Fruit fly (Drosophila melanogaster): ENCODE results near the gene Tektin-C.

Gene Tektin-C

DNA sequence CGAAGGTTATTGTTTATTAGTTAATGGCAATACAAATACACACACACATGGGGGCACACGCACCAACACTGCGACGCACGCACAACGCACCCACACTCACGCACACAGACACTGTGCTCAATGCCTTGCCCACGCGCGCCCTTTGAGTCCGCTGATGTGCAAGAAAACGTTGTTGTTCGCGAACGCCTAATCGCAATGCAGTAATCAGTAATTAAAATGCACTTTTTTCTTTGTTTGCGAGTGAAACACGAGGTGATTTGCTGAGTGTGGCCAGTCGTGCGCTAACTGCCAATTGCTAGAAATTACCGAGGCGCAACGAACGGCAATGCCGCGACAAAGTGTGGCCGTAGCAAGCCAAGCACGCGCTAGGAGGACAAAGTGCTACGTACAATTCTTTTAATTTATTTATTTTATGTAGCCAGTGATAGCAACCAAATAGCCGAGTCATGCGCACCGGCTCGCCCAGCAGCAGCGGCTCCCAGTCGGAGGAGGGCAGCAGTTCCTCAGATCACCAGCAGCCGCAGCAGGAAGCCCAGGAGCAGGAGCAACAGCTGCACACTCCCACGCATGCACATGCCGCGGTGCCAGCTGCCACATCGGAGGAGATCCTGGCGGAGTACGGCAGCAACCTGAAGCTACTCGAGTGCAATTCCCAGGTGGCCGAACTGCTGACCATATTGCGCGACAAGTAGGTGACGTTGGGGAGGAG lies 14.4 kb upstream of the Tektin-C start, which contains the start of the genes S6k and kri:
TSS of gene S6k (minus strand) at position 299 of the 709 bp plus-strand sequence.
TSS of gene kri (plus strand) at position 341 of the 709 bp plus-strand sequence.
- TF ChIP-seq ind (GFP tag; optimal IDR thresholded peaks at IDR 0.05) (no peak), CG12219 (GFP tag; optimal IDR thresholded peaks at IDR 0.05) (no peak), MBD-R2 (GFP tag; IDR thresholded peaks at IDR 0.05) (peak; percentile 87), CG15479 (GFP tag; optimal IDR thresholded peaks at IDR 0.05) (no peak), HLH54F (GFP tag; optimal IDR thresholded peaks at IDR 0.05) (no peak), luna (GFP tag; optimal IDR thresholded peaks at IDR 0.05) (no peak), tll (GFP tag; optimal IDR thresholded peaks at IDR 0.05) (peak in 1 of 2 experiments; percentile 5), CG2889 (GFP tag; IDR thresholded peaks at IDR 0.05) (no peak), HmgD (GFP tag; optimal IDR thresholded peaks at IDR 0.05) (no peak), gfzf (GFP tag; optimal IDR thresholded peaks at IDR 0.05) (peak; percentile 95), CG10209 (GFP tag; optimal IDR thresholded peaks at IDR 0.05) (peak; percentile 25), CG7987 (GFP tag; optimal IDR thresholded peaks at IDR 0.05) (peak; percentile 51), CG8478 (optimal IDR thresholded peaks at IDR 0.05) (peak; percentile 62), bbx (GFP tag; IDR thresholded peaks at IDR 0.05; ENCODE audit: partially characterized antibody) (no peak), Camta (GFP tag; optimal IDR thresholded peaks at IDR 0.05) (peak; percentile 12), CG14667 (GFP tag; IDR thresholded peaks at IDR 0.05) (no peak), CG16863 (GFP tag; optimal IDR thresholded peaks at IDR 0.05) (no peak), CG4360 (GFP tag; IDR thresholded peaks at IDR 0.05) (no peak; the same call in 1 of the 2 replicates), Hmr (GFP tag; optimal IDR thresholded peaks at IDR 0.05) (peak; percentile 27), Mes4 (GFP tag; optimal IDR thresholded peaks at IDR 0.05) (peak; percentile 20), CG9215 (GFP tag; IDR thresholded peaks at IDR 0.05) (peak; percentile 100), CG17186 (GFP tag; optimal IDR thresholded peaks at IDR 0.05) (peak; percentile 89), nerfin-1 (tag; optimal IDR thresholded peaks at IDR 0.05) (peak; percentile 10), Rfx (GFP tag; IDR thresholded peaks at IDR 0.05) (peak; percentile 31; the same call in 1 of the 2 replicates), kay (GFP tag; optimal IDR thresholded peaks at IDR 0.05) (no peak), slp2 (GFP tag; optimal IDR thresholded peaks at IDR 0.05) (no peak), ken (GFP tag; IDR thresholded peaks at IDR 0.05) (no peak), aop (GFP tag; IDR thresholded peaks at IDR 0.05) (no peak), eyg (GFP tag; optimal IDR thresholded peaks at IDR 0.05) (no peak), corto (GFP tag; optimal IDR thresholded peaks at IDR 0.05) (no peak), CG1647 (GFP tag; optimal IDR thresholded peaks at IDR 0.05) (no peak), CG14014 (GFP tag; IDR thresholded peaks at IDR 0.05) (no peak), sqz (GFP tag; optimal IDR thresholded peaks at IDR 0.05) (no peak), Eip74EF (GFP tag; optimal IDR thresholded peaks at IDR 0.05) (peak in 1 of 2 experiments; percentile 40), Lhr (GFP tag; optimal IDR thresholded peaks at IDR 0.05) (peak; percentile 40), Oaz (GFP tag; IDR thresholded peaks at IDR 0.05) (no peak), CG6854 (GFP tag; optimal IDR thresholded peaks at IDR 0.05) (peak; percentile 8), gsb (GFP tag; IDR thresholded peaks at IDR 0.05) (no peak), lilli (GFP tag; optimal IDR thresholded peaks at IDR 0.05) (peak; percentile 7), CG18764 (GFP tag; optimal IDR thresholded peaks at IDR 0.05) (no peak), CG42726 (GFP tag; IDR thresholded peaks at IDR 0.05; ENCODE audit: partially characterized antibody) (0 out of 2 replicates have a peak, but pooled peaks have one; percentile 15), danr (GFP tag; IDR thresholded peaks at IDR 0.05) (no peak), CG14710 (tag; optimal IDR thresholded peaks at IDR 0.05) (peak; percentile 52), NFAT (GFP tag; IDR thresholded peaks at IDR 0.05) (no peak), CG9797 (GFP tag; optimal IDR thresholded peaks at IDR 0.05) (peak; percentile 96), Adf1 (GFP tag; IDR thresholded peaks at IDR 0.05) (no peak), HmgZ (tag; optimal IDR thresholded peaks at IDR 0.05) (peak; percentile 82), CG17829 (tag; optimal IDR thresholded peaks at IDR 0.05) (peak; percentile 22), Myb (GFP tag; optimal IDR thresholded peaks at IDR 0.05) (peak; percentile 16), grau (tag; optimal IDR thresholded peaks at IDR 0.05) (peak; percentile 19)

Measured in whole organism, embryonic.